Worm (Caenorhabditis elegans) whole organism, L2 larva: ENCODE results near the gene C47A4.1.

Experiments used
- C34F6.9 ChIP-seq: fragments of 150-350 bp; optimal IDR thresholded peaks from 2 replicates; lab custom pipeline; 2014; ENCODE audit warnings: missing biosample characterization, missing genetic modification characterization
- F13H6.1 ChIP-seq: sonication (generic microtip); optimal IDR thresholded peaks from 2 replicates; lab custom pipeline; 2016; ENCODE audit warnings: missing genetic modification characterization, missing compliant biosample characterization
- R02D3.7 ChIP-seq: fragments of 150-350 bp; optimal IDR thresholded peaks from 2 replicates; lab custom pipeline; 2014; ENCODE audit warnings: missing biosample characterization, missing genetic modification characterization
- Y55F3AM.14 ChIP-seq: fragments of 200-800 bp; sonication (Bioruptor generic); optimal IDR thresholded peaks from 2 replicates; lab custom pipeline; 2018; ENCODE audit warnings: mild to moderate bottlenecking, missing genetic modification characterization, missing compliant biosample characterization
- ZK546.5 ChIP-seq: sonication (generic microtip); optimal IDR thresholded peaks from 2 replicates; lab custom pipeline; 2017; ENCODE audit warnings: missing biosample characterization, missing genetic modification characterization
- alr-1 ChIP-seq: fragments of 150-350 bp; optimal IDR thresholded peaks from 2 replicates; lab custom pipeline; 2014; ENCODE audit warnings: missing biosample characterization, missing genetic modification characterization
- aly-2 ChIP-seq: fragments of 150-350 bp; optimal IDR thresholded peaks from 2 replicates; lab custom pipeline; 2014; ENCODE audit warnings: missing biosample characterization, missing genetic modification characterization
- ama-1 ChIP-seq: fragments of 150-350 bp; optimal IDR thresholded peaks from 2 replicates; lab custom pipeline; 2018; ENCODE audit warnings: inconsistent platforms
- blmp-1 ChIP-seq: sonication (generic microtip); optimal IDR thresholded peaks from 2 replicates; lab custom pipeline; 2017; ENCODE audit warnings: missing genetic modification characterization, mild to moderate bottlenecking, missing compliant biosample characterization, antibody characterized with exemption, moderate library complexity; ENCODE audit not compliant: insufficient read depth
- ceh-16 ChIP-seq: fragments of 150-350 bp; optimal IDR thresholded peaks from 2 replicates; lab custom pipeline; 2014; ENCODE audit warnings: missing biosample characterization, missing genetic modification characterization
- ceh-82 ChIP-seq: fragments of 150-350 bp; optimal IDR thresholded peaks from 2 replicates; lab custom pipeline; 2014; ENCODE audit warnings: missing biosample characterization, missing genetic modification characterization
- crh-2 ChIP-seq: sonication (generic microtip); optimal IDR thresholded peaks from 2 replicates; lab custom pipeline; 2017; ENCODE audit warnings: missing biosample characterization, missing genetic modification characterization
- dmd-4 ChIP-seq: sonication (generic microtip); optimal IDR thresholded peaks from 2 replicates; lab custom pipeline; 2017; ENCODE audit warnings: missing biosample characterization, missing genetic modification characterization
- egl-27 ChIP-seq: sonication (generic microtip); optimal IDR thresholded peaks from 3 replicates; lab custom pipeline; 2017; ENCODE audit warnings: missing biosample characterization, missing genetic modification reagents, missing genetic modification characterization
- elt-1 ChIP-seq: fragments of 150-350 bp; optimal IDR thresholded peaks from 2 replicates; lab custom pipeline; 2014; ENCODE audit warnings: missing biosample characterization, missing genetic modification characterization
- elt-3 ChIP-seq: sonication (generic microtip); optimal IDR thresholded peaks from 2 replicates; lab custom pipeline; 2017; ENCODE audit warnings: missing biosample characterization, missing genetic modification characterization
- fos-1 ChIP-seq: fragments of 150-350 bp; optimal IDR thresholded peaks from 2 replicates; lab custom pipeline; 2014; ENCODE audit warnings: missing biosample characterization, missing genetic modification characterization
- gmeb-1 ChIP-seq: fragments of 150-350 bp; optimal IDR thresholded peaks from 2 replicates; lab custom pipeline; 2014; ENCODE audit warnings: missing biosample characterization, missing genetic modification characterization
- lin-11 ChIP-seq: fragments of 150-350 bp; sonication (generic microtip); optimal IDR thresholded peaks from 2 replicates; lab custom pipeline; 2014; ENCODE audit warnings: missing biosample characterization, missing genetic modification characterization, inconsistent platforms, mixed read lengths
- lin-13 ChIP-seq: fragments of 150-350 bp; optimal IDR thresholded peaks from 2 replicates; lab custom pipeline; 2014; ENCODE audit warnings: missing biosample characterization, missing genetic modification reagents, missing genetic modification characterization
- lin-39 ChIP-seq: fragments of 150-350 bp; optimal IDR thresholded peaks from 2 replicates; lab custom pipeline; 2014; ENCODE audit warnings: missing biosample characterization, missing genetic modification reagents, missing genetic modification characterization
- lsy-2 ChIP-seq, 2 experiments: fragments of 150-350 bp in 1 of 2; sonication (generic microtip) in 1 of 2; optimal IDR thresholded peaks; 2 replicates each; lab custom pipeline; 2014 to 2017; ENCODE audit warnings: missing biosample characterization in 2 of 2, missing genetic modification characterization in 2 of 2
- mab-5 ChIP-seq: fragments of 150-350 bp; optimal IDR thresholded peaks from 2 replicates; lab custom pipeline; 2014; ENCODE audit warnings: missing biosample characterization, missing genetic modification characterization
- mbf-1 ChIP-seq: sonication (generic microtip); optimal IDR thresholded peaks from 2 replicates; lab custom pipeline; 2017; ENCODE audit warnings: missing biosample characterization, missing genetic modification characterization
- mdl-1 ChIP-seq, 2 experiments: fragments of 150-350 bp in 1 of 2; sonication (generic microtip) in 1 of 2; optimal IDR thresholded peaks; 2 replicates each; lab custom pipeline; 2017; ENCODE audit warnings: missing biosample characterization in 2 of 2, missing genetic modification characterization in 2 of 2
- nhr-10 ChIP-seq: sonication (generic microtip); optimal IDR thresholded peaks from 2 replicates; lab custom pipeline; 2017; ENCODE audit warnings: missing biosample characterization, missing genetic modification characterization
- nhr-11 ChIP-seq: fragments of 150-350 bp; optimal IDR thresholded peaks from 2 replicates; lab custom pipeline; 2014; ENCODE audit warnings: missing biosample characterization, missing genetic modification characterization
- nhr-12 ChIP-seq: fragments of 150-350 bp; optimal IDR thresholded peaks from 2 replicates; lab custom pipeline; 2014; ENCODE audit warnings: missing biosample characterization, missing genetic modification characterization
- nhr-129 ChIP-seq: fragments of 150-350 bp; optimal IDR thresholded peaks from 2 replicates; lab custom pipeline; 2014; ENCODE audit warnings: missing biosample characterization, missing genetic modification characterization
- nhr-21 ChIP-seq: fragments of 150-350 bp; optimal IDR thresholded peaks from 2 replicates; lab custom pipeline; 2014; ENCODE audit warnings: missing biosample characterization, missing genetic modification characterization
- nhr-23 ChIP-seq: fragments of 150-350 bp; optimal IDR thresholded peaks from 2 replicates; lab custom pipeline; 2014; ENCODE audit warnings: missing biosample characterization, missing genetic modification reagents, missing genetic modification characterization
- nhr-237 ChIP-seq: fragments of 150-350 bp; optimal IDR thresholded peaks from 2 replicates; lab custom pipeline; 2014; ENCODE audit warnings: missing biosample characterization, missing genetic modification characterization
- nhr-25 ChIP-seq: fragments of 150-350 bp; sonication (generic microtip); optimal IDR thresholded peaks from 3 replicates; lab custom pipeline; 2014; ENCODE audit warnings: missing biosample characterization, missing genetic modification characterization
- nhr-6 ChIP-seq: fragments of 150-350 bp; optimal IDR thresholded peaks from 2 replicates; lab custom pipeline; 2014; ENCODE audit warnings: missing biosample characterization, missing genetic modification characterization
- nhr-77 ChIP-seq: fragments of 150-350 bp; optimal IDR thresholded peaks from 2 replicates; lab custom pipeline; 2014; ENCODE audit warnings: missing biosample characterization, missing genetic modification characterization
- peb-1 ChIP-seq: fragments of 150-350 bp; optimal IDR thresholded peaks from 2 replicates; lab custom pipeline; 2014; ENCODE audit warnings: missing biosample characterization, missing genetic modification characterization
- sem-4 ChIP-seq: fragments of 150-350 bp; optimal IDR thresholded peaks from 2 replicates; lab custom pipeline; 2014; ENCODE audit warnings: missing biosample characterization, missing genetic modification reagents, missing genetic modification characterization
- skn-1 ChIP-seq: sonication (generic microtip); optimal IDR thresholded peaks from 2 replicates; lab custom pipeline; 2017; ENCODE audit warnings: missing biosample characterization, missing genetic modification characterization
- sma-3 ChIP-seq: sonication (generic microtip); optimal IDR thresholded peaks from 2 replicates; lab custom pipeline; 2016; ENCODE audit warnings: missing genetic modification reagents, missing genetic modification characterization, missing compliant biosample characterization
- sma-9 ChIP-seq, 2 experiments: fragments of 150-350 bp in 1 of 2; sonication (generic microtip) in 1 of 2; optimal IDR thresholded peaks; 2 replicates each; lab custom pipeline; 2014 to 2016; ENCODE audit warnings: missing genetic modification characterization in 2 of 2, mild to moderate bottlenecking in 1 of 2, missing biosample characterization in 1 of 2, missing compliant biosample characterization in 1 of 2, missing genetic modification reagents in 1 of 2, moderate library complexity in 1 of 2
- snpc-4 ChIP-seq: fragments of 150-350 bp; optimal IDR thresholded peaks from 2 replicates; lab custom pipeline; 2014; ENCODE audit warnings: missing biosample characterization, missing genetic modification characterization
- unc-39 ChIP-seq: fragments of 150-350 bp; optimal IDR thresholded peaks from 2 replicates; lab custom pipeline; 2014; ENCODE audit warnings: missing biosample characterization, missing genetic modification characterization
- unc-55 ChIP-seq: fragments of 150-350 bp; sonication (generic microtip); optimal IDR thresholded peaks from 3 replicates; lab custom pipeline; 2014; ENCODE audit warnings: missing biosample characterization, missing genetic modification reagents, missing genetic modification characterization
- unc-62 ChIP-seq: fragments of 150-350 bp; optimal IDR thresholded peaks from 2 replicates; lab custom pipeline; 2014; ENCODE audit warnings: missing biosample characterization, missing genetic modification reagents, missing genetic modification characterization
- zag-1 ChIP-seq: fragments of 150-350 bp; optimal IDR thresholded peaks from 2 replicates; lab custom pipeline; 2014; ENCODE audit warnings: missing biosample characterization, missing genetic modification characterization
- ztf-1 ChIP-seq: fragments of 200-800 bp; sonication (Bioruptor generic); conservative IDR thresholded peaks from 2 replicates; pipeline ENCODE4 v1.3.6; 2022; ENCODE audit warnings: missing genetic modification characterization, missing compliant biosample characterization
- ztf-11 ChIP-seq: sonication (generic microtip); optimal IDR thresholded peaks from 2 replicates; lab custom pipeline; 2017; ENCODE audit warnings: missing biosample characterization, missing genetic modification characterization
- ztf-4 ChIP-seq: fragments of 150-350 bp; optimal IDR thresholded peaks from 2 replicates; lab custom pipeline; 2014; ENCODE audit warnings: missing biosample characterization, missing genetic modification characterization

The C47A4.1 gene

DNA sequence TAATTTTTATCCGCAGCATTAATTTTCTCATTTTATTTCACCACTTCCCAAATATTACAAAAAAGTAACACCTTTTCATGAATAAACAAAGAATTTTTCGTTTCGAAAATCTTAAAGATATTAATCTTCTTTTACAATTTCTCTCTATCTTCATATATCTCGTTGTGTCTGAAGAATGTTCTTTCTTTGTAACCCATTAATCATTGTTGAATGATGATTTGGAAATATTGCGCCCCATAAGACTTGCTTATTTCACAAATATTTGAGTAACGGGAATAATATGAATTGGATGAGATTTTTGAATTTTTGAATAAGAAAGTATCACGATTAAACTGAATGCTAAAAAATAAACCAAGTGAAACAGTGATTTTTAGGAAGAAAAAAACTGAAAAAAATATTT is 4.8 kb upstream of the C47A4.1 start:
- no peak for TF ChIP-seq blmp-1 (tag; lab: Kevin White, UChicago)
- TF ChIP-seq nhr-25 (tag; lab: Kevin White, UChicago): peak; percentile 46
- peak; percentile 77 for TF ChIP-seq mab-5 (tag; lab: Kevin White, UChicago)

DNA sequence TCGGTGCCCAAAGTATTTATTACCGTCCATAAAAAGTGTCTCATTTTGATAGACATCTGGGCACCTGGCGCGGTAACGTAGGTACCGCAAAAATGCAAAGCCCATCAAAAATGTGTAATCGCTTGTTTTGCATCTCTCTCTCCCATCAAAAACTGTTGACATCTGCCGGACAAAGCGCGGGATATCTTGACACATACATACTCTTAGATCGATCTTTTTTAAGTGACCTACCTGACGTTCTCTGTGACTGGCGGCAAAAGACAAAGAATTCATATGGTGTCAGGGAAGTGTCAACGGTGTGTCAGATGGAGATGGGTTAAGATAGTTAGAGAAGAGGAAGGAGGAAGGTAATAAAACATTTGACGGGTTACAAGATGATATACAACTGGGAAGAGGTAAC is 2.7 kb upstream of the C47A4.1 start:
- no peak for TF ChIP-seq lin-13 (GFP tag; lab: Kevin White, UChicago)
- TF ChIP-seq nhr-129 (tag; lab: Kevin White, UChicago): peak; percentile 62
- no peak for TF ChIP-seq unc-62 (GFP tag; lab: Kevin White, UChicago)
- TF ChIP-seq sma-3: no peak
- TF ChIP-seq unc-39 (tag; lab: Kevin White, UChicago): no peak
- no peak for TF ChIP-seq gmeb-1 (tag; lab: Kevin White, UChicago)
- TF ChIP-seq aly-2 (tag; lab: Kevin White, UChicago): no peak
- TF ChIP-seq egl-27 (tag; lab: Kevin White, UChicago): no peak
- TF ChIP-seq nhr-6: no peak
- TF ChIP-seq elt-1 (tag; lab: Kevin White, UChicago): peak; percentile 69
- no peak for TF ChIP-seq ztf-11 (tag; lab: Kevin White, UChicago)
- no peak for TF ChIP-seq ZK546.5 (tag; lab: Kevin White, UChicago)
- no peak for TF ChIP-seq nhr-237 (tag; lab: Kevin White, UChicago)
- no peak for TF ChIP-seq elt-3
- no peak for TF ChIP-seq snpc-4
- TF ChIP-seq sem-4 (tag; lab: Kevin White, UChicago): no peak
- no peak for TF ChIP-seq nhr-23 (tag; lab: Kevin White, UChicago)
- no peak for TF ChIP-seq lsy-2 (tag; optimal IDR thresholded peaks at IDR 0.05; lab: Kevin White, UChicago)
- no peak for TF ChIP-seq mab-5 (tag; lab: Kevin White, UChicago)
- TF ChIP-seq nhr-10 (tag; lab: Kevin White, UChicago): no peak
- TF ChIP-seq nhr-25 (tag; lab: Kevin White, UChicago): peak; percentile 61
- TF ChIP-seq C34F6.9: peak; percentile 1
- TF ChIP-seq ceh-16: peak; percentile 91
- TF ChIP-seq fos-1 (tag; lab: Kevin White, UChicago): peak; percentile 1
- TF ChIP-seq unc-55: no peak
- no peak for TF ChIP-seq crh-2
- no peak for TF ChIP-seq Y55F3AM.14 (GFP tag; lab: Kevin White, UChicago)
- TF ChIP-seq ama-1: no peak
- no peak for TF ChIP-seq nhr-11 (tag; lab: Kevin White, UChicago)
- no peak for TF ChIP-seq ceh-82 (tag; lab: Kevin White, UChicago)
- no peak for TF ChIP-seq mdl-1 (tag; optimal IDR thresholded peaks at IDR 0.05; lab: Kevin White, UChicago)
- TF ChIP-seq blmp-1 (tag; lab: Kevin White, UChicago): no peak
- no peak for TF ChIP-seq nhr-12 (tag; lab: Kevin White, UChicago)
- TF ChIP-seq sma-9 (GFP tag; optimal IDR thresholded peaks at IDR 0.05; lab: Kevin White, UChicago): no peak
- TF ChIP-seq sma-9 (tag; optimal IDR thresholded peaks at IDR 0.05; lab: Kevin White, UChicago): no peak
- TF ChIP-seq nhr-21 (tag; lab: Kevin White, UChicago): no peak
- TF ChIP-seq F13H6.1 (tag; lab: Kevin White, UChicago): no peak
- no peak for TF ChIP-seq ztf-4 (tag; lab: Kevin White, UChicago)
- no peak for TF ChIP-seq mbf-1 (tag; lab: Kevin White, UChicago)
- TF ChIP-seq peb-1: no peak
- no peak for TF ChIP-seq R02D3.7 (tag; lab: Kevin White, UChicago)
- no peak for TF ChIP-seq dmd-4 (tag; lab: Kevin White, UChicago)
- TF ChIP-seq lin-39 (tag; lab: Kevin White, UChicago): no peak
- TF ChIP-seq nhr-77 (tag; lab: Kevin White, UChicago): no peak
- TF ChIP-seq skn-1 (tag; lab: Kevin White, UChicago): no peak
- TF ChIP-seq alr-1: no peak
- no peak for TF ChIP-seq ztf-1 (GFP tag; lab: Robert Waterston, UW)
- TF ChIP-seq zag-1 (tag; lab: Kevin White, UChicago): no peak
- TF ChIP-seq lin-11 (tag; lab: Kevin White, UChicago): no peak
